Fruit fly (Drosophila melanogaster) whole organism, wandering third instar larva: ENCODE results near the gene SuUR.

Experiments used
- Abd-B ChIP-seq: fragments of >200 bp; optimal IDR thresholded peaks from 2 replicates; lab custom pipeline; 2017; ENCODE audit warnings: missing biosample characterization, missing genetic modification characterization
- CG32264 ChIP-seq: fragments of 200-800 bp; sonication (Bioruptor generic); optimal IDR thresholded peaks from 2 replicates; lab custom pipeline; 2016; ENCODE audit warnings: missing biosample characterization, missing genetic modification characterization
- CG9705 ChIP-seq: fragments of 200-800 bp; sonication (Bioruptor generic); optimal IDR thresholded peaks from 2 replicates; lab custom pipeline; 2018; ENCODE audit warnings: missing biosample characterization, mild to moderate bottlenecking, missing genetic modification characterization
- CrebA ChIP-seq: fragments of 200-800 bp; sonication (Bioruptor generic); optimal IDR thresholded peaks from 2 replicates; lab custom pipeline; 2016; ENCODE audit warnings: missing biosample characterization, mild to moderate bottlenecking, missing genetic modification characterization, borderline replicate concordance
- Dfd ChIP-seq: fragments of >200 bp; optimal IDR thresholded peaks from 2 replicates; lab custom pipeline; 2017; ENCODE audit warnings: missing biosample characterization, missing genetic modification characterization
- Dif ChIP-seq: fragments of 200-275, 200-300 bp; sonication (Bioruptor generic); optimal IDR thresholded peaks from 2 replicates; lab custom pipeline; 2018; ENCODE audit warnings: missing biosample characterization, missing genetic modification characterization; ENCODE audit not compliant: partially characterized antibody
- GATAd ChIP-seq: sonication (Bioruptor generic); optimal IDR thresholded peaks from 2 replicates; lab custom pipeline; 2016; ENCODE audit warnings: missing biosample characterization, missing genetic modification characterization
- HLH106 ChIP-seq: fragments of 200-800 bp; optimal IDR thresholded peaks from 3 replicates; lab custom pipeline; 2019; ENCODE audit warnings: missing biosample characterization, mild to moderate bottlenecking, missing genetic modification characterization, moderate library complexity
- Hnf4 ChIP-seq: fragments of 200-800 bp; sonication (Bioruptor generic); optimal IDR thresholded peaks from 2 replicates; lab custom pipeline; 2016; ENCODE audit warnings: missing biosample characterization, mild to moderate bottlenecking, missing genetic modification characterization
- Hr78 ChIP-seq: fragments of >200 bp; optimal IDR thresholded peaks from 2 replicates; lab custom pipeline; 2017; ENCODE audit warnings: missing biosample characterization, missing genetic modification characterization
- Hr83 ChIP-seq: fragments of 200-300 bp; sonication (Bioruptor generic); optimal IDR thresholded peaks from 2 replicates; lab custom pipeline; 2016; ENCODE audit warnings: missing biosample characterization, mild to moderate bottlenecking, missing genetic modification characterization, moderate library complexity; ENCODE audit not compliant: poor library complexity, severe bottlenecking
- Jra ChIP-seq: sonication (Bioruptor generic); optimal IDR thresholded peaks from 2 replicates; lab custom pipeline; 2016; ENCODE audit warnings: missing biosample characterization, missing genetic modification characterization
- Mio ChIP-seq: sonication (Bioruptor generic); optimal IDR thresholded peaks from 2 replicates; lab custom pipeline; 2016; ENCODE audit warnings: missing biosample characterization, missing genetic modification characterization
- Myc ChIP-seq: fragments of >200 bp; optimal IDR thresholded peaks from 2 replicates; lab custom pipeline; 2017
- N ChIP-seq: fragments of >200 bp; optimal IDR thresholded peaks from 2 replicates; lab custom pipeline; 2018; ENCODE audit warnings: missing biosample characterization, missing external identifiers, missing genetic modification characterization
- Rel ChIP-seq, 2 experiments: fragments of 200-800 bp; sonication (Bioruptor generic) in 1 of 2; optimal IDR thresholded peaks; 2 replicates in 1 of 2; 3 replicates in 1 of 2; lab custom pipeline; 2016 to 2019; ENCODE audit warnings: mild to moderate bottlenecking in 2 of 2, missing biosample characterization in 2 of 2, missing genetic modification characterization in 2 of 2, moderate library complexity in 1 of 2
- Sp1 ChIP-seq: fragments of 200-800 bp; sonication (Bioruptor generic); optimal IDR thresholded peaks from 3 replicates; lab custom pipeline; 2019; ENCODE audit warnings: missing biosample characterization, mild to moderate bottlenecking, missing genetic modification characterization, moderate library complexity
- Vsx2 ChIP-seq: fragments of 200-300, 225-300 bp; sonication (Bioruptor generic); optimal IDR thresholded peaks from 2 replicates; lab custom pipeline; 2018; ENCODE audit warnings: missing biosample characterization, missing genetic modification characterization; ENCODE audit not compliant: partially characterized antibody
- br ChIP-seq: fragments of 200-800 bp; sonication (Bioruptor generic); optimal IDR thresholded peaks from 2 replicates; lab custom pipeline; 2016; ENCODE audit warnings: missing biosample characterization, missing genetic modification characterization
- brk ChIP-seq: fragments of 200-800 bp; sonication (Bioruptor generic); optimal IDR thresholded peaks from 2 replicates; lab custom pipeline; 2016; ENCODE audit warnings: missing biosample characterization, mild to moderate bottlenecking, missing genetic modification characterization
- dl ChIP-seq, 2 experiments: fragments of 175-275, 200-275 bp in 1 of 2; fragments of 200-275 bp in 1 of 2; sonication (Bioruptor generic); optimal IDR thresholded peaks; lab custom pipeline; 2018; ENCODE audit warnings: mild to moderate bottlenecking in 2 of 2, missing biosample characterization in 2 of 2, missing genetic modification characterization in 2 of 2, moderate library complexity in 2 of 2; ENCODE audit not compliant: partially characterized antibody in 2 of 2, insufficient read depth in 1 of 2
- dsf ChIP-seq: sonication (Bioruptor generic); optimal IDR thresholded peaks from 2 replicates; lab custom pipeline; 2016; ENCODE audit warnings: missing biosample characterization, missing genetic modification characterization, borderline replicate concordance
- ey ChIP-seq: fragments of 200-800 bp; sonication (Bioruptor generic); optimal IDR thresholded peaks from 2 replicates; lab custom pipeline; 2016; ENCODE audit warnings: missing biosample characterization, missing genetic modification characterization
- foxo ChIP-seq, 2 experiments: fragments of 200-800 bp; sonication (Bioruptor generic); optimal IDR thresholded peaks; 2 replicates in 1 of 2; 3 replicates in 1 of 2; lab custom pipeline; 2016 to 2017; ENCODE audit warnings: missing biosample characterization in 2 of 2, missing genetic modification characterization in 2 of 2
- fru ChIP-seq: fragments of 200-800 bp; sonication (Bioruptor generic); optimal IDR thresholded peaks from 3 replicates; lab custom pipeline; 2016; ENCODE audit warnings: missing biosample characterization, mild to moderate bottlenecking, missing genetic modification characterization
- h ChIP-seq: fragments of 200-800 bp; sonication (Bioruptor generic); optimal IDR thresholded peaks from 3 replicates; lab custom pipeline; 2016; ENCODE audit warnings: missing biosample characterization, mild to moderate bottlenecking, missing genetic modification characterization
- jim ChIP-seq: fragments of 175-275, 200-325 bp; sonication (Bioruptor generic); optimal IDR thresholded peaks from 2 replicates; lab custom pipeline; 2016; ENCODE audit warnings: missing biosample characterization, mild to moderate bottlenecking, missing genetic modification characterization
- pan ChIP-seq: fragments of >200 bp; optimal IDR thresholded peaks from 2 replicates; lab custom pipeline; 2017
- psq ChIP-seq: fragments of 200-800 bp; sonication (Bioruptor generic); optimal IDR thresholded peaks from 3 replicates; lab custom pipeline; 2017; ENCODE audit warnings: missing biosample characterization, mild to moderate bottlenecking, missing genetic modification characterization, moderate library complexity
- rgr ChIP-seq: fragments of 200-800 bp; sonication (Bioruptor generic); optimal IDR thresholded peaks from 3 replicates; lab custom pipeline; 2016; ENCODE audit warnings: missing biosample characterization, mild to moderate bottlenecking, missing genetic modification characterization
- sv ChIP-seq: fragments of 200-800 bp; sonication (Bioruptor generic); optimal IDR thresholded peaks from 3 replicates; lab custom pipeline; 2016; ENCODE audit warnings: missing biosample characterization, missing genetic modification characterization
- usp ChIP-seq: fragments of >200 bp; optimal IDR thresholded peaks from 2 replicates; lab custom pipeline; 2017; ENCODE audit warnings: missing biosample characterization, missing genetic modification characterization
- woc ChIP-seq: sonication (Bioruptor generic); optimal IDR thresholded peaks from 2 replicates; lab custom pipeline; 2016; ENCODE audit warnings: missing biosample characterization, mild to moderate bottlenecking, missing genetic modification characterization

SuUR gene

dm6 chr3L:11020058-11020457, 44.7 kb upstream of the SuUR start:
- no peak for TF ChIP-seq jim (GFP tag; lab: Kevin White, UChicago)

dm6 chr3L:11021958-11022357, 42.8 kb upstream of the SuUR start:
- TF ChIP-seq sv (GFP tag; lab: Kevin White, UChicago) (no peak), Rel (GFP tag; optimal IDR thresholded peaks at IDR 0.05; lab: Kevin White, UChicago) (no peak), Rel (tag; optimal IDR thresholded peaks at IDR 0.05; lab: Kevin White, UChicago) (no peak), Vsx2 (GFP tag; lab: Kevin White, UChicago) (no peak), jim (GFP tag; lab: Kevin White, UChicago) (no peak), Mio (no peak), dsf (GFP tag; lab: Kevin White, UChicago) (no peak), dl (GFP tag; optimal IDR thresholded peaks at IDR 0.05; lab: Kevin White, UChicago; ENCODE audit: insufficient read depth in 1 of 2, partially characterized antibody in 2 of 2) (no peak), usp (no peak), Dfd (GFP tag; lab: Kevin White, UChicago) (peak; percentile 58)

- TF ChIP-seq GATAd (no peak), foxo (GFP tag; optimal IDR thresholded peaks at IDR 0.05; lab: Kevin White, UChicago) (no peak)
These were observed 41.6 kb upstream of the SuUR start, which contains the start of gene Fad2 for dm6 chr3L:11023235-11023634. TSS of gene Fad2 (plus strand) at chr3L:11023535.

- no peak for TF ChIP-seq Myc (lab: Kevin White, UChicago)
- no peak for TF ChIP-seq ey (GFP tag; lab: Kevin White, UChicago)
- TF ChIP-seq Mio = no peak
- TF ChIP-seq Abd-B (GFP tag; lab: Kevin White, UChicago) = no peak
- no peak for TF ChIP-seq fru (GFP tag; lab: Kevin White, UChicago)
- no peak for TF ChIP-seq foxo (GFP tag; optimal IDR thresholded peaks at IDR 0.05; lab: Kevin White, UChicago)
- no peak for TF ChIP-seq brk (GFP tag; lab: Kevin White, UChicago)
- no peak for TF ChIP-seq dsf (GFP tag; lab: Kevin White, UChicago)
- TF ChIP-seq Dif (GFP tag; lab: Kevin White, UChicago) = no peak
- no peak for TF ChIP-seq Rel (GFP tag; optimal IDR thresholded peaks at IDR 0.05; lab: Kevin White, UChicago)
- TF ChIP-seq Rel (tag; optimal IDR thresholded peaks at IDR 0.05; lab: Kevin White, UChicago) = no peak
- no peak for TF ChIP-seq Hr78 (GFP tag; lab: Kevin White, UChicago)
- TF ChIP-seq br (GFP tag; lab: Kevin White, UChicago) = no peak
- TF ChIP-seq Sp1 (GFP tag; lab: Kevin White, UChicago) = no peak
These were observed 39.5 kb upstream of the SuUR start, which contains the start of gene CG32079 for dm6 chr3L:11025261-11025660. TSS of gene CG32079 (plus strand) at chr3L:11025561.

dm6 chr3L:11027279-11027678, 37.5 kb upstream of the SuUR start, which contains the start of gene CG32081:
TSS of gene CG32081 (plus strand) at chr3L:11027579.
- no peak for TF ChIP-seq Dif (GFP tag; lab: Kevin White, UChicago)

dm6 chr3L:11031784-11032183, 33.0 kb upstream of the SuUR start:
- no peak for TF ChIP-seq Abd-B (GFP tag; lab: Kevin White, UChicago)
- TF ChIP-seq HLH106 = peak; percentile 6
- no peak for TF ChIP-seq Hnf4 (GFP tag; lab: Kevin White, UChicago)
- TF ChIP-seq jim (GFP tag; lab: Kevin White, UChicago) = no peak
- TF ChIP-seq GATAd = no peak
- no peak for TF ChIP-seq ey (GFP tag; lab: Kevin White, UChicago)
- TF ChIP-seq foxo (GFP tag; optimal IDR thresholded peaks at IDR 0.05; lab: Kevin White, UChicago) = peak in 1 of 2 experiments; percentile 11

dm6 chr3L:11033327-11033975, 31.3 kb upstream of the SuUR start:
- TF ChIP-seq N (GFP tag; lab: Kevin White, UChicago) (no peak), CG9705 (GFP tag; lab: Kevin White, UChicago) (peak; percentile 12), CrebA (no peak), usp (no peak), sv (GFP tag; lab: Kevin White, UChicago) (no peak), Hr83 (peak; percentile 20), pan (lab: Kevin White, UChicago) (no peak), dsf (GFP tag; lab: Kevin White, UChicago) (no peak), Jra (peak; percentile 18), br (GFP tag; lab: Kevin White, UChicago) (peak; percentile 71), fru (GFP tag; lab: Kevin White, UChicago) (peak; percentile 78), rgr (GFP tag; lab: Kevin White, UChicago) (peak; percentile 75), Hr78 (GFP tag; lab: Kevin White, UChicago) (no peak), jim (GFP tag; lab: Kevin White, UChicago) (no peak), Sp1 (GFP tag; lab: Kevin White, UChicago) (peak; percentile 79), h (GFP tag; lab: Kevin White, UChicago) (peak; percentile 83), CG32264 (GFP tag; lab: Kevin White, UChicago) (no peak), foxo (GFP tag; optimal IDR thresholded peaks at IDR 0.05; lab: Kevin White, UChicago) (peak in 1 of 2 experiments; percentile 72), woc (peak; percentile 72), dl (GFP tag; optimal IDR thresholded peaks at IDR 0.05; lab: Kevin White, UChicago; ENCODE audit: insufficient read depth in 1 of 2, partially characterized antibody in 2 of 2) (no peak), brk (GFP tag; lab: Kevin White, UChicago) (peak; percentile 72), psq (GFP tag; lab: Kevin White, UChicago) (peak; percentile 61), Mio (no peak)
